Fruit fly (Drosophila melanogaster) whole organism, embryonic: ENCODE results near the gene CG10730.

Experiments used
- Antp ChIP-seq: fragments of 200-800 bp; sonication (Bioruptor generic); optimal IDR thresholded peaks from 3 replicates; lab custom pipeline; 2016; ENCODE audit warnings: missing biosample characterization, missing genetic modification characterization
- Asciz ChIP-seq: fragments of 200-800 bp; sonication (Bioruptor generic); optimal IDR thresholded peaks from 2 replicates; lab custom pipeline; 2017; ENCODE audit warnings: missing biosample characterization, mild to moderate bottlenecking, missing genetic modification characterization, missing genetic modification reagents
- CG10274 ChIP-seq: fragments of 200-800 bp; sonication (Bioruptor generic); optimal IDR thresholded peaks from 3 replicates; lab custom pipeline; 2017; ENCODE audit warnings: missing biosample characterization, mild to moderate bottlenecking, missing genetic modification characterization
- CG11456 ChIP-seq: fragments of 200-800 bp; sonication (Bioruptor generic); IDR thresholded peaks from 3 replicates; pipeline ENCODE4 v1.3.6; 2022; ENCODE audit warnings: missing biosample characterization, missing genetic modification characterization
- CG12942 ChIP-seq: fragments of 200-800 bp; sonication (Bioruptor generic); optimal IDR thresholded peaks from 3 replicates; lab custom pipeline; 2016; ENCODE audit warnings: missing biosample characterization, missing genetic modification characterization
- CG13123 ChIP-seq: fragments of 200-800 bp; sonication (Bioruptor generic); optimal IDR thresholded peaks from 2 replicates; lab custom pipeline; 2016; ENCODE audit warnings: missing biosample characterization, missing genetic modification characterization
- CG14710 ChIP-seq: fragments of 200-800 bp; sonication (Bioruptor generic); optimal IDR thresholded peaks from 3 replicates; lab custom pipeline; 2019; ENCODE audit warnings: missing biosample characterization, mild to moderate bottlenecking, missing genetic modification characterization, moderate library complexity
- CG15269 ChIP-seq: fragments of 200-800 bp; sonication (Bioruptor generic); optimal IDR thresholded peaks from 2 replicates; lab custom pipeline; 2018; ENCODE audit warnings: missing biosample characterization, mild to moderate bottlenecking, missing genetic modification characterization, moderate library complexity
- CG2129 ChIP-seq: fragments of 200-800 bp; sonication (Bioruptor generic); IDR thresholded peaks from 2 replicates; pipeline ENCODE4 v1.3.6; 2022; ENCODE audit warnings: missing biosample characterization, missing genetic modification characterization; ENCODE audit not compliant: partially characterized antibody
- CG33557 ChIP-seq: fragments of 200-800 bp; sonication (Bioruptor generic); optimal IDR thresholded peaks from 2 replicates; lab custom pipeline; 2019; ENCODE audit warnings: missing biosample characterization, mild to moderate bottlenecking, missing genetic modification characterization, moderate library complexity
- CG34224 ChIP-seq: fragments of 200-800 bp; sonication (Bioruptor generic); IDR thresholded peaks from 3 replicates; pipeline ENCODE4 v1.3.6; 2022; ENCODE audit warnings: missing biosample characterization, missing genetic modification characterization; ENCODE audit not compliant: partially characterized antibody
- CG3847 ChIP-seq: fragments of 200-800 bp; sonication (Bioruptor generic); IDR thresholded peaks from 2 replicates; pipeline ENCODE4 v1.3.6; 2022; ENCODE audit warnings: missing biosample characterization, missing genetic modification characterization
- CG7556 ChIP-seq: fragments of 200-800 bp; sonication (Bioruptor generic); optimal IDR thresholded peaks from 2 replicates; lab custom pipeline; 2017; ENCODE audit warnings: missing biosample characterization, mild to moderate bottlenecking, missing genetic modification characterization
- CG7963 ChIP-seq: fragments of 200-800 bp; sonication (Bioruptor generic); IDR thresholded peaks from 3 replicates; pipeline ENCODE4 v1.3.6; 2022; ENCODE audit warnings: missing biosample characterization, missing genetic modification characterization; ENCODE audit not compliant: partially characterized antibody
- D19A ChIP-seq: fragments of 200-800 bp; optimal IDR thresholded peaks from 3 replicates; lab custom pipeline; 2019; ENCODE audit warnings: missing biosample characterization, mild to moderate bottlenecking, missing genetic modification characterization, moderate library complexity
- Dad ChIP-seq: fragments of 200-800 bp; sonication (Bioruptor generic); optimal IDR thresholded peaks from 3 replicates; lab custom pipeline; 2016; ENCODE audit warnings: missing biosample characterization, missing genetic modification characterization
- Doc3 ChIP-seq: fragments of 200-800 bp; sonication (Bioruptor generic); IDR thresholded peaks from 3 replicates; pipeline ENCODE4 v1.3.6; 2022; ENCODE audit warnings: missing biosample characterization, missing genetic modification characterization; ENCODE audit not compliant: partially characterized antibody
- Fer2 ChIP-seq: fragments of 200-800 bp; sonication (Bioruptor generic); optimal IDR thresholded peaks from 2 replicates; lab custom pipeline; 2018; ENCODE audit warnings: missing biosample characterization, mild to moderate bottlenecking, missing genetic modification characterization, moderate library complexity
- Fer3 ChIP-seq: fragments of 200-800 bp; sonication (Bioruptor generic); optimal IDR thresholded peaks from 2 replicates; lab custom pipeline; 2018; ENCODE audit warnings: missing biosample characterization, mild to moderate bottlenecking, missing genetic modification characterization, moderate library complexity
- Gsc ChIP-seq: fragments of 200-800 bp; sonication (Bioruptor generic); IDR thresholded peaks from 2 replicates; pipeline ENCODE4 v1.3.6; 2022; ENCODE audit warnings: missing biosample characterization, missing genetic modification characterization
- H15 ChIP-seq: fragments of 200-800 bp; sonication (Bioruptor generic); IDR thresholded peaks from 3 replicates; pipeline ENCODE4 v1.3.6; 2022; ENCODE audit warnings: missing biosample characterization, missing genetic modification characterization
- Mad ChIP-seq: fragments of 200-800 bp; sonication (Bioruptor generic); optimal IDR thresholded peaks from 2 replicates; lab custom pipeline; 2016; ENCODE audit warnings: missing biosample characterization, missing genetic modification characterization
- Meics ChIP-seq: fragments of 200-800 bp; sonication (Bioruptor generic); optimal IDR thresholded peaks from 2 replicates; lab custom pipeline; 2017; ENCODE audit warnings: missing biosample characterization, mild to moderate bottlenecking, missing genetic modification characterization
- Nf-YA ChIP-seq: fragments of 200-800 bp; sonication (Bioruptor generic); IDR thresholded peaks from 2 replicates; pipeline ENCODE4 v1.3.6; 2022; ENCODE audit warnings: missing biosample characterization, missing genetic modification characterization
- Ptx1 ChIP-seq: fragments of 200-800 bp; sonication (Bioruptor generic); IDR thresholded peaks from 2 replicates; pipeline ENCODE4 v1.3.6; 2022; ENCODE audit warnings: missing biosample characterization, missing genetic modification characterization
- Side ChIP-seq: fragments of 200-800 bp; sonication (Bioruptor generic); optimal IDR thresholded peaks from 2 replicates; lab custom pipeline; 2016; ENCODE audit warnings: missing biosample characterization, missing genetic modification characterization
- Trl ChIP-seq, 3 experiments: fragments of >200 bp in 2 of 3; fragments of 200-800 bp in 1 of 3; sonication (Bioruptor generic) in 1 of 3; optimal IDR thresholded peaks; 2 replicates in 1 of 3; 3 replicates in 2 of 3; lab custom pipeline; 2016 to 2017; ENCODE audit warnings: missing biosample characterization in 1 of 3, missing genetic modification characterization in 1 of 3
- al ChIP-seq: fragments of 200-800 bp; sonication (Bioruptor generic); IDR thresholded peaks from 2 replicates; pipeline ENCODE4 v1.3.6; 2022; ENCODE audit warnings: missing biosample characterization, missing genetic modification characterization
- btn ChIP-seq: fragments of 200-800 bp; sonication (Bioruptor generic); optimal IDR thresholded peaks from 2 replicates; lab custom pipeline; 2016; ENCODE audit warnings: missing biosample characterization, missing genetic modification characterization
- cad ChIP-seq: fragments of >200 bp; optimal IDR thresholded peaks from 2 replicates; lab custom pipeline; 2017; ENCODE audit warnings: missing biosample characterization, missing genetic modification characterization
- dpn ChIP-seq, 2 experiments: fragments of 200-800 bp; sonication (Bioruptor generic); optimal IDR thresholded peaks; 3 replicates each; lab custom pipeline; 2016; ENCODE audit warnings: missing biosample characterization in 2 of 2, missing genetic modification characterization in 2 of 2
- eyg ChIP-seq: fragments of 200-800 bp; sonication (Bioruptor generic); optimal IDR thresholded peaks from 3 replicates; lab custom pipeline; 2016; ENCODE audit warnings: missing biosample characterization, missing genetic modification characterization
- fd102C ChIP-seq: fragments of 200-800 bp; sonication (Bioruptor generic); optimal IDR thresholded peaks from 2 replicates; lab custom pipeline; 2018; ENCODE audit warnings: missing biosample characterization, mild to moderate bottlenecking, missing genetic modification characterization, moderate library complexity
- insv ChIP-seq, 2 experiments: fragments of 200-800 bp; sonication (Bioruptor generic); optimal IDR thresholded peaks; 3 replicates each; lab custom pipeline; 2016 to 2018; ENCODE audit warnings: missing biosample characterization in 2 of 2, missing genetic modification characterization in 2 of 2
- jing ChIP-seq: fragments of 200-800 bp; sonication (Bioruptor generic); optimal IDR thresholded peaks from 2 replicates; lab custom pipeline; 2018; ENCODE audit warnings: missing biosample characterization, mild to moderate bottlenecking, missing genetic modification characterization
- jumu ChIP-seq: fragments of 200-800 bp; sonication (Bioruptor generic); optimal IDR thresholded peaks from 3 replicates; lab custom pipeline; 2016; ENCODE audit warnings: missing biosample characterization, missing genetic modification characterization
- kay ChIP-seq: fragments of 200-800 bp; sonication (Bioruptor generic); optimal IDR thresholded peaks from 2 replicates; lab custom pipeline; 2016; ENCODE audit warnings: missing biosample characterization, missing genetic modification characterization
- klu ChIP-seq: fragments of 200-800 bp; sonication (Bioruptor generic); IDR thresholded peaks from 2 replicates; pipeline ENCODE4 v1.3.6; 2022; ENCODE audit warnings: missing biosample characterization, missing genetic modification characterization
- lab ChIP-seq: fragments of 200-800 bp; sonication (Bioruptor generic); optimal IDR thresholded peaks from 3 replicates; lab custom pipeline; 2017; ENCODE audit warnings: missing biosample characterization, missing genetic modification characterization, mild to moderate bottlenecking, moderate library complexity, missing genetic modification reagents
- lbe ChIP-seq: fragments of 200-800 bp; sonication (Bioruptor generic); optimal IDR thresholded peaks from 2 replicates; lab custom pipeline; 2016; ENCODE audit warnings: missing biosample characterization, mild to moderate bottlenecking, missing genetic modification characterization
- mam ChIP-seq: fragments of 200-800 bp; sonication (Bioruptor generic); optimal IDR thresholded peaks from 3 replicates; lab custom pipeline; 2016; ENCODE audit warnings: missing biosample characterization, missing genetic modification characterization
- mirr ChIP-seq: fragments of 200-800 bp; sonication (Bioruptor generic); optimal IDR thresholded peaks from 3 replicates; lab custom pipeline; 2018; ENCODE audit warnings: missing biosample characterization, mild to moderate bottlenecking, missing genetic modification characterization
- mld ChIP-seq: fragments of 200-800 bp; sonication (Bioruptor generic); IDR thresholded peaks from 3 replicates; pipeline ENCODE4 v1.3.6; 2022; ENCODE audit warnings: missing biosample characterization, missing genetic modification characterization; ENCODE audit not compliant: partially characterized antibody
- nom ChIP-seq: fragments of 200-800 bp; sonication (Bioruptor generic); optimal IDR thresholded peaks from 2 replicates; lab custom pipeline; 2017; ENCODE audit warnings: missing biosample characterization, missing genetic modification characterization, mild to moderate bottlenecking, moderate library complexity, missing genetic modification reagents
- pzg ChIP-seq: fragments of 200-800 bp; sonication (Bioruptor generic); optimal IDR thresholded peaks from 3 replicates; lab custom pipeline; 2018; ENCODE audit warnings: missing biosample characterization, mild to moderate bottlenecking, missing genetic modification characterization, moderate library complexity
- salm ChIP-seq: fragments of 200-800 bp; sonication (Bioruptor generic); optimal IDR thresholded peaks from 2 replicates; lab custom pipeline; 2018; ENCODE audit warnings: missing biosample characterization, mild to moderate bottlenecking, missing genetic modification characterization
- shn ChIP-seq: fragments of 200-800 bp; sonication (Bioruptor generic); optimal IDR thresholded peaks from 3 replicates; lab custom pipeline; 2016; ENCODE audit warnings: missing biosample characterization, missing genetic modification characterization
- sim ChIP-seq: fragments of 200-800 bp; sonication (Bioruptor generic); IDR thresholded peaks from 2 replicates; pipeline ENCODE4 v1.3.6; 2022; ENCODE audit warnings: missing biosample characterization, missing genetic modification characterization
- sisA ChIP-seq: fragments of 200-800 bp; sonication (Bioruptor generic); IDR thresholded peaks from 2 replicates; pipeline ENCODE4 v1.3.6; 2022; ENCODE audit warnings: missing biosample characterization, missing genetic modification characterization
- tin ChIP-seq: fragments of 200-800 bp; sonication (Bioruptor generic); optimal IDR thresholded peaks from 3 replicates; lab custom pipeline; 2016; ENCODE audit warnings: missing biosample characterization, missing genetic modification characterization
- yki ChIP-seq: fragments of >200 bp; optimal IDR thresholded peaks from 3 replicates; lab custom pipeline; 2018
- zf30C ChIP-seq: fragments of 200-800 bp; sonication (Bioruptor generic); optimal IDR thresholded peaks from 3 replicates; lab custom pipeline; 2018; ENCODE audit warnings: missing biosample characterization, mild to moderate bottlenecking, missing genetic modification characterization

CG10730 gene

dm6 chr2L:20065516-20065915 is 6.5 kb downstream of the CG10730 start, which contains the start of gene vls (continued):
- TF ChIP-seq CG12942 (no peak), CG34224 (GFP tag; lab: Robert Waterston, UW) (peak; percentile 84), lab (GFP tag; lab: Kevin White, UChicago) (no peak), fd102C (GFP tag; lab: Kevin White, UChicago) (no peak), Antp (GFP tag; lab: Kevin White, UChicago) (no peak), Doc3 (GFP tag; lab: Robert Waterston, UW) (peak; percentile 82), mld (GFP tag; lab: Robert Waterston, UW) (0 out of 3 replicates have a peak, but pooled peaks have one; percentile 29), Fer2 (tag; lab: Kevin White, UChicago) (no peak), Side (GFP tag; lab: Kevin White, UChicago) (no peak), Meics (GFP tag; lab: Kevin White, UChicago) (no peak), nom (GFP tag; lab: Kevin White, UChicago) (no peak), CG7963 (GFP tag; lab: Robert Waterston, UW) (peak; percentile 55; the same call in 1 of the 3 replicates), Trl (optimal IDR thresholded peaks at IDR 0.05; lab: Kevin White, UChicago) (no peak), Trl (GFP tag; optimal IDR thresholded peaks at IDR 0.05; lab: Kevin White, UChicago) (no peak), jing (GFP tag; lab: Kevin White, UChicago) (no peak), dpn (GFP tag; optimal IDR thresholded peaks at IDR 0.05; lab: Kevin White, UChicago) (no peak), zf30C (no peak), Ptx1 (GFP tag; lab: Robert Waterston, UW) (no peak), CG15269 (no peak), sisA (GFP tag; lab: Robert Waterston, UW) (no peak), mam (GFP tag; lab: Kevin White, UChicago) (no peak), salm (tag; lab: Kevin White, UChicago) (no peak), yki (lab: Kevin White, UChicago) (no peak), kay (GFP tag; lab: Kevin White, UChicago) (no peak), D19A (tag; lab: Kevin White, UChicago) (peak; percentile 39), insv (GFP tag; optimal IDR thresholded peaks at IDR 0.05; lab: Kevin White, UChicago) (no peak), CG7556 (no peak), eyg (GFP tag; lab: Kevin White, UChicago) (no peak), CG33557 (no peak), Gsc (GFP tag; lab: Robert Waterston, UW) (no peak), klu (no peak), Mad (GFP tag; lab: Kevin White, UChicago) (no peak), shn (GFP tag; lab: Kevin White, UChicago) (no peak), btn (GFP tag; lab: Kevin White, UChicago) (no peak), pzg (GFP tag; lab: Kevin White, UChicago) (peak; percentile 31), lbe (GFP tag; lab: Kevin White, UChicago) (no peak), Dad (GFP tag; lab: Kevin White, UChicago) (no peak), CG2129 (GFP tag; lab: Robert Waterston, UW) (peak; percentile 60), Nf-YA (no peak), al (GFP tag; lab: Robert Waterston, UW) (no peak), cad (no peak), H15 (no peak), Fer3 (tag; lab: Kevin White, UChicago) (no peak), jumu (no peak), CG13123 (GFP tag; lab: Kevin White, UChicago) (no peak), CG14710 (tag; lab: Kevin White, UChicago) (no peak), Asciz (GFP tag; lab: Kevin White, UChicago) (no peak), CG11456 (GFP tag; lab: Robert Waterston, UW) (no peak), mirr (GFP tag; lab: Kevin White, UChicago) (no peak), CG3847 (GFP tag; lab: Robert Waterston, UW) (no peak), tin (no peak), sim (no peak), CG10274 (GFP tag; lab: Kevin White, UChicago) (no peak)
